Fruit fly (Drosophila melanogaster) whole organism, embryonic: Measurements from ENCODE around the gene CG43295.
A peak's percentile ranks its signal among the peaks of the same experiment; 100 is the strongest.

Source experiments
- Abd-B ChIP-seq: fragments of 200-800 bp; sonication (Bioruptor generic); optimal IDR thresholded peaks from 2 replicates; lab custom pipeline; 2018; ENCODE audit warnings: missing biosample characterization, mild to moderate bottlenecking, missing genetic modification characterization, moderate library complexity
- B-H1 ChIP-seq: fragments of 200-800 bp; sonication (Bioruptor generic); IDR thresholded peaks from 3 replicates; pipeline ENCODE4 v1.3.6; 2022; ENCODE audit warnings: missing biosample characterization, missing genetic modification characterization
- Bdp1 ChIP-seq: fragments of 200-800 bp; sonication (Bioruptor generic); optimal IDR thresholded peaks from 3 replicates; lab custom pipeline; 2016; ENCODE audit warnings: missing biosample characterization, missing genetic modification characterization
- Bgb ChIP-seq: fragments of 200-800 bp; sonication (Bioruptor generic); IDR thresholded peaks from 2 replicates; pipeline ENCODE4 v1.3.6; 2022; ENCODE audit warnings: missing biosample characterization, missing genetic modification characterization; ENCODE audit not compliant: partially characterized antibody
- CG10267 ChIP-seq: fragments of 200-800 bp; sonication (Bioruptor generic); optimal IDR thresholded peaks from 2 replicates; lab custom pipeline; 2018; ENCODE audit warnings: missing biosample characterization, mild to moderate bottlenecking, missing genetic modification characterization, moderate library complexity
- CG10462 ChIP-seq: fragments of 200-800 bp; sonication (Bioruptor generic); optimal IDR thresholded peaks from 2 replicates; lab custom pipeline; 2016; ENCODE audit warnings: missing biosample characterization, missing genetic modification characterization
- CG10654 ChIP-seq: fragments of 200-800 bp; sonication (Bioruptor generic); optimal IDR thresholded peaks from 2 replicates; lab custom pipeline; 2016; ENCODE audit warnings: missing biosample characterization, missing genetic modification characterization
- CG12299 ChIP-seq: fragments of 200-800 bp; sonication (Bioruptor generic); optimal IDR thresholded peaks from 2 replicates; lab custom pipeline; 2018; ENCODE audit warnings: missing biosample characterization, mild to moderate bottlenecking, missing genetic modification characterization
- CG13296 ChIP-seq: fragments of 200-800 bp; sonication (Bioruptor generic); optimal IDR thresholded peaks from 3 replicates; lab custom pipeline; 2018; ENCODE audit warnings: missing biosample characterization, mild to moderate bottlenecking, missing genetic modification characterization
- CG13424 ChIP-seq: fragments of 200-800 bp; sonication (Bioruptor generic); optimal IDR thresholded peaks from 2 replicates; lab custom pipeline; 2019; ENCODE audit warnings: missing biosample characterization, mild to moderate bottlenecking, missing genetic modification characterization, moderate library complexity
- CG14050 ChIP-seq: fragments of 200-800 bp; sonication (Bioruptor generic); IDR thresholded peaks from 3 replicates; pipeline ENCODE4 v1.3.6; 2022; ENCODE audit warnings: missing biosample characterization, missing genetic modification characterization
- CG15514 ChIP-seq: fragments of 200-800 bp; sonication (Bioruptor generic); optimal IDR thresholded peaks from 3 replicates; lab custom pipeline; 2017; ENCODE audit warnings: missing biosample characterization, missing genetic modification characterization, mild to moderate bottlenecking, moderate library complexity, missing genetic modification reagents
- CG15696 ChIP-seq: fragments of 200-800 bp; sonication (Bioruptor generic); optimal IDR thresholded peaks from 2 replicates; lab custom pipeline; 2019; ENCODE audit warnings: missing biosample characterization, mild to moderate bottlenecking, missing genetic modification characterization, moderate library complexity
- CG17802 ChIP-seq: fragments of 200-800 bp; sonication (Bioruptor generic); optimal IDR thresholded peaks from 2 replicates; lab custom pipeline; 2018; ENCODE audit warnings: missing biosample characterization, mild to moderate bottlenecking, missing genetic modification characterization, moderate library complexity
- CG31224 ChIP-seq: fragments of 200-800 bp; sonication (Bioruptor generic); IDR thresholded peaks from 2 replicates; pipeline ENCODE4 v1.3.6; 2022; ENCODE audit warnings: missing biosample characterization, missing genetic modification characterization
- CG33557 ChIP-seq: fragments of 200-800 bp; sonication (Bioruptor generic); optimal IDR thresholded peaks from 2 replicates; lab custom pipeline; 2019; ENCODE audit warnings: missing biosample characterization, mild to moderate bottlenecking, missing genetic modification characterization, moderate library complexity
- CG4404 ChIP-seq: fragments of 200-800 bp; sonication (Bioruptor generic); IDR thresholded peaks from 2 replicates; pipeline ENCODE4 v1.3.6; 2022; ENCODE audit warnings: missing biosample characterization, missing genetic modification characterization
- CG4424 ChIP-seq: fragments of 200-800 bp; sonication (Bioruptor generic); optimal IDR thresholded peaks from 3 replicates; lab custom pipeline; 2016; ENCODE audit warnings: missing biosample characterization, missing genetic modification characterization
- CG4707 ChIP-seq: fragments of 200-800 bp; sonication (Bioruptor generic); optimal IDR thresholded peaks from 2 replicates; lab custom pipeline; 2018; ENCODE audit warnings: missing biosample characterization, mild to moderate bottlenecking, missing genetic modification characterization, moderate library complexity
- CG7271 ChIP-seq: fragments of 200-800 bp; sonication (Bioruptor generic); optimal IDR thresholded peaks from 2 replicates; lab custom pipeline; 2018; ENCODE audit warnings: missing biosample characterization, mild to moderate bottlenecking, missing genetic modification characterization, moderate library complexity
- CG7357 ChIP-seq: fragments of 200-800 bp; sonication (Bioruptor generic); IDR thresholded peaks from 3 replicates; pipeline ENCODE4 v1.3.6; 2022; ENCODE audit warnings: missing biosample characterization, missing genetic modification characterization
- CG8924 ChIP-seq: fragments of 200-800 bp; optimal IDR thresholded peaks from 3 replicates; lab custom pipeline; 2019; ENCODE audit warnings: missing biosample characterization, mild to moderate bottlenecking, missing genetic modification characterization, moderate library complexity
- CG9437 ChIP-seq: fragments of 200-800 bp; sonication (Bioruptor generic); optimal IDR thresholded peaks from 2 replicates; lab custom pipeline; 2018; ENCODE audit warnings: missing biosample characterization, mild to moderate bottlenecking, missing genetic modification characterization
- Chrac-16 ChIP-seq: fragments of 200-800 bp; sonication (Bioruptor generic); optimal IDR thresholded peaks from 3 replicates; lab custom pipeline; 2016; ENCODE audit warnings: missing biosample characterization, missing genetic modification characterization
- Dbx ChIP-seq: fragments of 200-800 bp; sonication (Bioruptor generic); IDR thresholded peaks from 3 replicates; pipeline ENCODE4 v1.3.6; 2022; ENCODE audit warnings: missing biosample characterization, missing genetic modification characterization
- Dek ChIP-seq: fragments of 200-800 bp; sonication (Bioruptor generic); optimal IDR thresholded peaks from 3 replicates; lab custom pipeline; 2019; ENCODE audit warnings: missing biosample characterization, mild to moderate bottlenecking, missing genetic modification characterization, moderate library complexity
- Myb ChIP-seq: fragments of 200-800 bp; sonication (Bioruptor generic); optimal IDR thresholded peaks from 2 replicates; lab custom pipeline; 2016; ENCODE audit warnings: missing biosample characterization, missing genetic modification characterization
- Stat92E ChIP-seq, 3 experiments: fragments of >200 bp in 2 of 3; fragments of 200-800 bp in 1 of 3; sonication (Bioruptor generic) in 1 of 3; optimal IDR thresholded peaks; 2 replicates each; lab custom pipeline; 2017 to 2019; ENCODE audit warnings: missing biosample characterization in 3 of 3, missing genetic modification characterization in 3 of 3, mild to moderate bottlenecking in 1 of 3, moderate library complexity in 1 of 3
- ash1 ChIP-seq: fragments of 200-800 bp; sonication (Bioruptor generic); optimal IDR thresholded peaks from 2 replicates; lab custom pipeline; 2018; ENCODE audit warnings: missing biosample characterization, mild to moderate bottlenecking, missing genetic modification characterization
- az2 ChIP-seq: fragments of 200-800 bp; sonication (Bioruptor generic); optimal IDR thresholded peaks from 3 replicates; lab custom pipeline; 2016; ENCODE audit warnings: missing biosample characterization, missing genetic modification characterization
- bbx ChIP-seq: fragments of 200-800 bp; sonication (Bioruptor generic); IDR thresholded peaks from 2 replicates; pipeline ENCODE4 v1.3.6; 2022; ENCODE audit warnings: missing biosample characterization, missing genetic modification characterization; ENCODE audit not compliant: partially characterized antibody
- bowl ChIP-seq: fragments of 200-800 bp; sonication (Bioruptor generic); IDR thresholded peaks from 2 replicates; pipeline ENCODE4 v1.3.6; 2022; ENCODE audit warnings: missing biosample characterization, missing genetic modification characterization
- chinmo ChIP-seq: fragments of 200-800 bp; sonication (Bioruptor generic); IDR thresholded peaks from 4 replicates; pipeline ENCODE4 v1.3.6; 2022; ENCODE audit warnings: missing biosample characterization, missing genetic modification characterization; ENCODE audit not compliant: partially characterized antibody
- chn ChIP-seq: fragments of 200-800 bp; sonication (Bioruptor generic); optimal IDR thresholded peaks from 2 replicates; lab custom pipeline; 2016; ENCODE audit warnings: missing biosample characterization, missing genetic modification characterization
- ci ChIP-seq: fragments of 200-800 bp; sonication (Bioruptor generic); IDR thresholded peaks from 3 replicates; pipeline ENCODE4 v1.3.6; 2022; ENCODE audit warnings: missing biosample characterization, missing genetic modification characterization
- dmrt11E ChIP-seq: fragments of 200-800 bp; sonication (Bioruptor generic); optimal IDR thresholded peaks from 3 replicates; lab custom pipeline; 2018; ENCODE audit warnings: missing biosample characterization, mild to moderate bottlenecking, missing genetic modification characterization, moderate library complexity
- exex ChIP-seq: fragments of 200-800 bp; sonication (Bioruptor generic); optimal IDR thresholded peaks from 4 replicates; lab custom pipeline; 2018; ENCODE audit warnings: missing biosample characterization, mild to moderate bottlenecking, missing genetic modification characterization, moderate library complexity
- gfzf ChIP-seq: fragments of 200-800 bp; sonication (Bioruptor generic); optimal IDR thresholded peaks from 2 replicates; lab custom pipeline; 2016; ENCODE audit warnings: missing biosample characterization, mild to moderate bottlenecking, missing genetic modification characterization, moderate library complexity
- knrl ChIP-seq: fragments of 200-800 bp; sonication (Bioruptor generic); IDR thresholded peaks from 3 replicates; pipeline ENCODE4 v1.3.6; 2022; ENCODE audit warnings: missing biosample characterization, missing genetic modification characterization; ENCODE audit not compliant: partially characterized antibody
- pb ChIP-seq: fragments of 200-800 bp; sonication (Bioruptor generic); optimal IDR thresholded peaks from 3 replicates; lab custom pipeline; 2016; ENCODE audit warnings: missing biosample characterization, missing genetic modification characterization
- prd ChIP-seq, 3 experiments: fragments of >200 bp in 2 of 3; fragments of 200-800 bp in 1 of 3; sonication (Bioruptor generic) in 1 of 3; optimal IDR thresholded peaks in 2 of 3; IDR thresholded peaks in 1 of 3; 2 replicates in 2 of 3; 3 replicates in 1 of 3; pipeline versions ENCODE4 v1.3.6 to Lab custom; 2017 to 2022; ENCODE audit warnings: missing biosample characterization in 1 of 3, missing genetic modification characterization in 1 of 3
- ranshi ChIP-seq: fragments of 200-800 bp; sonication (Bioruptor generic); IDR thresholded peaks from 2 replicates; pipeline ENCODE4 v1.3.6; 2022; ENCODE audit warnings: missing biosample characterization, missing genetic modification characterization
- ro ChIP-seq: fragments of 200-800 bp; sonication (Bioruptor generic); IDR thresholded peaks from 2 replicates; pipeline ENCODE4 v1.3.6; 2022; ENCODE audit warnings: missing biosample characterization, missing genetic modification characterization
- sim ChIP-seq: fragments of 200-800 bp; sonication (Bioruptor generic); IDR thresholded peaks from 2 replicates; pipeline ENCODE4 v1.3.6; 2022; ENCODE audit warnings: missing biosample characterization, missing genetic modification characterization
- sqz ChIP-seq: fragments of 200-800 bp; sonication (Bioruptor generic); optimal IDR thresholded peaks from 3 replicates; lab custom pipeline; 2018; ENCODE audit warnings: missing biosample characterization, mild to moderate bottlenecking, missing genetic modification characterization
- ssp ChIP-seq: fragments of 200-800 bp; sonication (Bioruptor generic); IDR thresholded peaks from 2 replicates; pipeline ENCODE4 v1.3.6; 2022; ENCODE audit warnings: missing biosample characterization, missing genetic modification characterization
- tap ChIP-seq: fragments of 200-800 bp; optimal IDR thresholded peaks from 3 replicates; lab custom pipeline; 2019; ENCODE audit warnings: missing biosample characterization, mild to moderate bottlenecking, missing genetic modification characterization, moderate library complexity
- vvl ChIP-seq: fragments of 200-800 bp; sonication (Bioruptor generic); IDR thresholded peaks from 2 replicates; pipeline ENCODE4 v1.3.6; 2022; ENCODE audit warnings: missing biosample characterization, missing genetic modification characterization

CG43295 gene

dm6 chr3L:16087323-16087816 is 18.3 kb upstream of the CG43295 start, which contains the start of gene Tasp1:
Gene Tasp1 (minus strand): TSS chr3L:16087525.
- TF ChIP-seq prd (optimal IDR thresholded peaks at IDR 0.05; lab: Kevin White, UChicago) (no peak), prd (GFP tag; IDR thresholded peaks at IDR 0.05; lab: Robert Waterston, UW) (peak; percentile 66; the same call in 2 of the 3 replicates), CG15696 (tag; lab: Kevin White, UChicago) (peak; percentile 58), Chrac-16 (GFP tag; lab: Kevin White, UChicago) (peak; percentile 50), exex (tag; lab: Kevin White, UChicago) (no peak), CG9437 (GFP tag; lab: Kevin White, UChicago) (peak; percentile 47), CG15514 (GFP tag; lab: Kevin White, UChicago) (peak; percentile 58), CG10654 (GFP tag; lab: Kevin White, UChicago) (peak; percentile 19), CG4424 (GFP tag; lab: Kevin White, UChicago) (peak; percentile 62), CG12299 (tag; lab: Kevin White, UChicago) (peak; percentile 32), Dbx (GFP tag; lab: Robert Waterston, UW) (peak; percentile 76; the same call in 2 of the 3 replicates), CG4404 (GFP tag; lab: Robert Waterston, UW) (no peak), Bdp1 (GFP tag; lab: Kevin White, UChicago) (peak; percentile 20), gfzf (GFP tag; lab: Kevin White, UChicago) (peak; percentile 73), B-H1 (GFP tag; lab: Robert Waterston, UW) (peak; percentile 43; the same call in 1 of the 3 replicates), az2 (GFP tag; lab: Kevin White, UChicago) (peak; percentile 58), CG33557 (GFP tag; lab: Kevin White, UChicago) (peak; percentile 18), CG10267 (tag; lab: Kevin White, UChicago) (peak; percentile 70), dmrt11E (tag; lab: Kevin White, UChicago) (peak; percentile 70), ash1 (GFP tag; lab: Kevin White, UChicago) (no peak), CG31224 (GFP tag; lab: Robert Waterston, UW) (peak; percentile 60), ssp (GFP tag; lab: Robert Waterston, UW) (peak; percentile 47), CG13296 (GFP tag; lab: Kevin White, UChicago) (peak; percentile 55), ci (GFP tag; lab: Robert Waterston, UW) (peak; percentile 46; the same call in 2 of the 3 replicates), tap (tag; lab: Kevin White, UChicago) (peak; percentile 53), pb (GFP tag; lab: Kevin White, UChicago) (peak; percentile 25), chn (GFP tag; lab: Kevin White, UChicago) (peak; percentile 40), bowl (GFP tag; lab: Robert Waterston, UW) (no peak), sim (GFP tag; lab: Robert Waterston, UW) (peak; percentile 54; the same call in 1 of the 2 replicates), CG7357 (GFP tag; lab: Robert Waterston, UW) (0 out of 3 replicates have a peak, but pooled peaks have one; percentile 35), CG17802 (tag; lab: Kevin White, UChicago) (no peak), Dek (tag; lab: Kevin White, UChicago) (peak; percentile 81), ranshi (GFP tag; lab: Robert Waterston, UW) (0 out of 2 replicates have a peak, but pooled peaks have one; percentile 64), chinmo (0 out of 4 replicates have a peak, but pooled peaks have one; percentile 31), CG13424 (peak; percentile 77), sqz (GFP tag; lab: Kevin White, UChicago) (no peak), CG4707 (GFP tag; lab: Kevin White, UChicago) (no peak), bbx (GFP tag; lab: Robert Waterston, UW) (peak; percentile 24; the same call in 1 of the 2 replicates), Abd-B (GFP tag; lab: Kevin White, UChicago) (no peak), CG8924 (tag; lab: Kevin White, UChicago) (peak; percentile 78), Bgb (peak; percentile 57; the same call in 1 of the 2 replicates), Myb (GFP tag; lab: Kevin White, UChicago) (no peak), CG14050 (GFP tag; lab: Robert Waterston, UW) (peak; percentile 41; the same call in 1 of the 3 replicates), knrl (GFP tag; lab: Robert Waterston, UW) (no peak; the same call in 2 of the 3 replicates), ro (GFP tag; lab: Robert Waterston, UW) (0 out of 2 replicates have a peak, but pooled peaks have one; percentile 32), Stat92E (GFP tag; optimal IDR thresholded peaks at IDR 0.05; lab: Kevin White, UChicago) (peak in 1 of 3 experiments; percentile 33), vvl (GFP tag; lab: Robert Waterston, UW) (peak; percentile 86), CG7271 (tag; lab: Kevin White, UChicago) (peak; percentile 39), CG10462 (no peak)
